Fruit fly (Drosophila melanogaster): Measurements from ENCODE around the gene Ir87a.

DNA sequence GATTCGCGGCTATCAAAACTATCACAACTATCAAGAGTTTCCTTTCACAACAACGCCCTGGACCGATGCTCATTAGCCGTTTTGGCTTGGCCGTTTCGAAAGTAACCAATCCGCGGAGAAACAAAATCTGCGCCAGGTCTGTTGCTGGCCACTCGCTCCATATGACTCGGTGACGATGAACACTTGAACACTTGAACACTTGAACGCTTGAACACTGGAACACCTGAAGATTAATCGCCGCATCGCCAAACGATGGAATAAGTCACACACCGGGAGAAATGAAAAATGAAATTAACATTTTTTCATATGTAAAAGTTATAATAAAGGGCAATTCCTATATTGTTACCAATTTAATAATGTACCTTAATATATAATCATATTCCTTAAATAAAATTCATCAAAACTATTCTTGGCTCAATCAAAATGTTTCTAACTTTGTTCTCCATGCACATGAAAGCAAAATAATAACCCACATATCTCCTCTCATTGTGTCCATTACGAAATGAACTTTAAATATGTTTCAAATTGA is 2.9 kb upstream of the Ir87a start:
- TF ChIP-seq CG9139 (GFP tag; optimal IDR thresholded peaks at IDR 0.05) (no peak), Smox (GFP tag; optimal IDR thresholded peaks at IDR 0.05) (no peak), Gug (GFP tag; IDR thresholded peaks at IDR 0.05) (no peak)
